Fruit fly (Drosophila melanogaster): ENCODE data around the gene Ets65A.

dm6 chr3L:6093213-6093612 lies 4.2 kb upstream of the Ets65A start, which contains the start of gene CG10469:
- no peak for TF ChIP-seq CG8478 (optimal IDR thresholded peaks at IDR 0.05)
- no peak for TF ChIP-seq CTCF (optimal IDR thresholded peaks at IDR 0.05)

Measured in S2 (cell line).